Worm (Caenorhabditis elegans): ENCODE data around the gene C55B6.7.

Gene C55B6.7

DNA sequence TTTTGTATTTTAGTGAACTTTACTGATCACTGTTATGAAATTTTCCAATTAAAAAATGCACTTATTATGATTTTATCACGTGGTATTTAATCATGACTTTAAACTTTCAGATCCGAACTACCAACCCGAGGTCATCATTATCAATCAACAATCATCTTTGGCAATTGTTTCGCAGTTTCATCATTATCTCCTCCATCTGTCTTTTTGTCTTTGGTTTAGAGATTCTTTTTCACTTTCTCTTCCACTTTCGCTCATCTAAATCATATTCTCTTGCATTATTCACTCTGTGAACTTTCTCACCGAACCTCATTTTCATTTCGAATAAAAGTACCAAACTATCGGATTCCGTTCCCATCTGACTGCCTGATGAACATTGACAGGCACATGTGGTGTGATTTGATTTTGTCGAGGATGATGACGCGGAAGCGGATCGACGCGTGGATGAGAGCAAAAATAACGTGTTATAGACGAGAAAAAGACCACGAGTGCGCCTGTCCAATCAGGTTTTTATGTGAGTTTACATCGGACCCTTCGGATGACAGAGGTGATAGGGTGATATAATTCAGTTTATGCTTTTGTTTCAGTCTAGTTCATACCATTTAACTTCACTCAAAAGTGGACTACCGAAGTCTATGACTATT, 18.8 kb upstream of the C55B6.7 start:
- TF ChIP-seq pes-1 (GFP tag; IDR thresholded peaks at IDR 0.05) (no peak), scrt-1 (GFP tag; IDR thresholded peaks at IDR 0.05) (no peak), ceh-13 (GFP tag; optimal IDR thresholded peaks at IDR 0.05) (no peak), flt-1 (GFP tag; IDR thresholded peaks at IDR 0.05) (no peak), ceh-36 (tag; optimal IDR thresholded peaks at IDR 0.05) (no peak), ama-1 (optimal IDR thresholded peaks at IDR 0.05) (no peak), ets-7 (tag; optimal IDR thresholded peaks at IDR 0.05) (no peak), F13C5.2 (tag; optimal IDR thresholded peaks at IDR 0.05) (no peak), sea-1 (GFP tag; conservative IDR thresholded peaks at IDR 0.05) (no peak), tra-4 (tag; optimal IDR thresholded peaks at IDR 0.05) (no peak)

- TF ChIP-seq B0310.2 (tag; optimal IDR thresholded peaks at IDR 0.05) (no peak), sea-1 (GFP tag; conservative IDR thresholded peaks at IDR 0.05) (no peak), ets-7 (tag; optimal IDR thresholded peaks at IDR 0.05) (no peak), hmbx-1 (tag; optimal IDR thresholded peaks at IDR 0.05) (no peak)
These were observed 17.4 kb upstream of the C55B6.7 start for ce11 chrX:7209151-7209550.

- TF ChIP-seq tra-4 (tag; optimal IDR thresholded peaks at IDR 0.05): no peak
- TF ChIP-seq ceh-13 (GFP tag; optimal IDR thresholded peaks at IDR 0.05): no peak
- no peak for TF ChIP-seq hnd-1 (tag; optimal IDR thresholded peaks at IDR 0.05)
- no peak for TF ChIP-seq pes-1 (GFP tag; IDR thresholded peaks at IDR 0.05)
- no peak for TF ChIP-seq ama-1 (optimal IDR thresholded peaks at IDR 0.05)
- TF ChIP-seq ceh-36 (tag; optimal IDR thresholded peaks at IDR 0.05): no peak
- TF ChIP-seq tbx-11 (GFP tag; IDR thresholded peaks at IDR 0.05): no peak
- TF ChIP-seq tbx-37 (GFP tag; conservative IDR thresholded peaks at IDR 0.05): no peak
- TF ChIP-seq ets-7 (tag; optimal IDR thresholded peaks at IDR 0.05): no peak
- TF ChIP-seq scrt-1 (GFP tag; IDR thresholded peaks at IDR 0.05): no peak
These were observed 14.6 kb upstream of the C55B6.7 start, which contains the start of gene ZK867.2 for ce11 chrX:7206419-7206818. TSS of gene ZK867.2 (plus strand) at chrX:7206719.

DNA sequence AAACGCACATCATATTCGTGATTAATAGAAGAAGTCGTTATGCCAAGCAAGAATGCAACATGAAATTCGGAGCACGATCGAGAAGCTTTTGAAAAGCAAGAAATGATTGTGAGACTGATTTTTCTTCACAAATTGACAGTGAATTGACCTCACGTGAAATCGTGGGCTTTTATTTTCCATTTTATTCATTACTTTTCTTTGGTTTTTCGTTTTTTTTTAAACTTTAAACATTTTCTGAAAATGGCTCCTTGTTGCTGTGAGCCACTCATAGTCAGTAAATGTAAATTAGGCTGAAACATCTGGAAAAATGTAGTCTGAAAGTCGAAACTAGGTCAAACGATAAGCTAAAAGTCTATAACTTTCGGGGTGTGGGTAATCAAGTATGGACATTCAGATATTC, 13.4 kb upstream of the C55B6.7 start, which contains the start of gene C55B6.5:
C55B6.5 (minus strand) TSS at position 101 of the 400 bp plus-strand sequence.
- TF ChIP-seq B0310.2 (tag; optimal IDR thresholded peaks at IDR 0.05) (no peak), sea-1 (GFP tag; conservative IDR thresholded peaks at IDR 0.05) (no peak), ceh-13 (GFP tag; optimal IDR thresholded peaks at IDR 0.05) (no peak), hmbx-1 (tag; optimal IDR thresholded peaks at IDR 0.05) (no peak), tbx-11 (GFP tag; IDR thresholded peaks at IDR 0.05) (no peak), tra-4 (tag; optimal IDR thresholded peaks at IDR 0.05) (no peak), hnd-1 (tag; optimal IDR thresholded peaks at IDR 0.05) (no peak), tbx-37 (GFP tag; conservative IDR thresholded peaks at IDR 0.05) (no peak), ama-1 (optimal IDR thresholded peaks at IDR 0.05) (no peak), aly-1 (tag; optimal IDR thresholded peaks at IDR 0.05) (no peak), ceh-36 (tag; optimal IDR thresholded peaks at IDR 0.05) (no peak), ets-7 (tag; optimal IDR thresholded peaks at IDR 0.05) (no peak), hmg-4 (GFP tag; optimal IDR thresholded peaks at IDR 0.05) (no peak)

- no peak for TF ChIP-seq ceh-13 (GFP tag; optimal IDR thresholded peaks at IDR 0.05)
- TF ChIP-seq ets-7 (tag; optimal IDR thresholded peaks at IDR 0.05): no peak
- TF ChIP-seq aly-1 (tag; optimal IDR thresholded peaks at IDR 0.05): no peak
- TF ChIP-seq tbx-11 (GFP tag; IDR thresholded peaks at IDR 0.05): no peak
- TF ChIP-seq hmg-4 (GFP tag; optimal IDR thresholded peaks at IDR 0.05): no peak
- TF ChIP-seq flt-1 (GFP tag; IDR thresholded peaks at IDR 0.05): no peak
- TF ChIP-seq scrt-1 (GFP tag; IDR thresholded peaks at IDR 0.05): no peak
- no peak for TF ChIP-seq ama-1 (optimal IDR thresholded peaks at IDR 0.05)
- no peak for TF ChIP-seq tra-4 (tag; optimal IDR thresholded peaks at IDR 0.05)
- no peak for TF ChIP-seq hmbx-1 (tag; optimal IDR thresholded peaks at IDR 0.05)
- no peak for TF ChIP-seq B0310.2 (tag; optimal IDR thresholded peaks at IDR 0.05)
- no peak for TF ChIP-seq hnd-1 (tag; optimal IDR thresholded peaks at IDR 0.05)
- no peak for TF ChIP-seq tbx-37 (GFP tag; conservative IDR thresholded peaks at IDR 0.05)
- no peak for TF ChIP-seq ceh-36 (tag; optimal IDR thresholded peaks at IDR 0.05)
These were observed 12.4 kb upstream of the C55B6.7 start for ce11 chrX:7204175-7204574.

DNA sequence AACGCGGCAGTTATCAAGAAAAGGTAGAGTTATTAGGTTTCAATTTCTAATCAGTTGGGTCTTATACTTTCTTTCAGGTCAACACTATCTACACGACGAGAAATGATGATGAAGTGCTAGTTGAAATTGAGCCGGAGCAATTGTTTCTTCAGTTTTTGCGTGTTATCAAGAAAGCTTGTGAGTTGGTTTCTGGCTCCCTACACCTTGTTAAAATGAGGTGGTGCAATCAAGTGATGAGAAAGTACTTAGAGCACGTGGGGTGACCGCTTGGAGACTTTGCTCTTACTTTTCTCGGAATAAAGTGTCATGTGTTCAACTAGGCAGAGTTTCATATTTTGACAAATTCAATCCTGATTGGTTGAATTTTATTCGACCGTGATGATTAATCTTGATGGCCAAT, 8.7 kb upstream of the C55B6.7 start:
- TF ChIP-seq hmg-4 (GFP tag; optimal IDR thresholded peaks at IDR 0.05) (no peak), tra-4 (tag; optimal IDR thresholded peaks at IDR 0.05) (no peak), tbx-11 (GFP tag; IDR thresholded peaks at IDR 0.05) (no peak), hnd-1 (tag; optimal IDR thresholded peaks at IDR 0.05) (no peak), ets-7 (tag; optimal IDR thresholded peaks at IDR 0.05) (no peak), pes-1 (GFP tag; IDR thresholded peaks at IDR 0.05) (no peak), hmbx-1 (tag; optimal IDR thresholded peaks at IDR 0.05) (no peak), sea-1 (GFP tag; conservative IDR thresholded peaks at IDR 0.05) (no peak), B0310.2 (tag; optimal IDR thresholded peaks at IDR 0.05) (no peak), flt-1 (GFP tag; IDR thresholded peaks at IDR 0.05) (no peak), ceh-13 (GFP tag; optimal IDR thresholded peaks at IDR 0.05) (no peak), scrt-1 (GFP tag; IDR thresholded peaks at IDR 0.05) (no peak), ama-1 (optimal IDR thresholded peaks at IDR 0.05) (no peak), aly-1 (tag; optimal IDR thresholded peaks at IDR 0.05) (no peak)

DNA sequence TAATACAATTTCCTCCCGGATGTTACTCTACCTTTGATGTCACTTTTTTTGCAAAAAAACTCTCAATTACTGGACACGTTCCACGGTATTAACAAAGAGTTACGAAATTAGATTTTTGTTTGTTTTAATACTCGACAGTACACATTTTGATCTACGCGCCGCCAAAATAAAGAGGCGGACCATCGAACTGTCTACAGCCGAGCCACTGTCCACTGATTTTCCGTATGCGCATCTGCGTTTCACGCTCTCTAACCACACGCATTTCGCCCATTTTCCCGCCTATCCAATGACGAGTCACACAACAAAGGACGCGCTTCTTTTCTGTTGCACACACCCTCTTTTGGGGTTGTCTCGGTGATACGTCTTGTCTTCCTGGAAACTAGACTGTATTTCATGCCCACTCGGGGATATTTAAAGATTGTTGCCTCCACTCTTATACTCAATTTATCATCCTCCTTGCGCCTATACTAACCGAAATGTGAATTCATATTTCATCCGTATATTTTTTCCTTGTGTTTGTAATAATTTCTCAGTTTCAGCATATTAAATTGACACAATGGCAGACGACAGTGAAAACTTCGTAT, 8.1 kb upstream of the C55B6.7 start, which contains the start of gene C55B6.1:
C55B6.1 (plus strand) TSS at position 534 of the 584 bp plus-strand sequence.
- TF ChIP-seq hnd-1 (tag; optimal IDR thresholded peaks at IDR 0.05) (no peak), tra-4 (tag; optimal IDR thresholded peaks at IDR 0.05) (no peak), ets-7 (tag; optimal IDR thresholded peaks at IDR 0.05) (no peak), B0310.2 (tag; optimal IDR thresholded peaks at IDR 0.05) (no peak), F13C5.2 (tag; optimal IDR thresholded peaks at IDR 0.05) (no peak), sea-1 (GFP tag; conservative IDR thresholded peaks at IDR 0.05) (no peak), ama-1 (optimal IDR thresholded peaks at IDR 0.05) (no peak), ceh-36 (tag; optimal IDR thresholded peaks at IDR 0.05) (no peak), hmg-4 (GFP tag; optimal IDR thresholded peaks at IDR 0.05) (no peak), tbx-11 (GFP tag; IDR thresholded peaks at IDR 0.05) (no peak), flt-1 (GFP tag; IDR thresholded peaks at IDR 0.05) (no peak), tbx-37 (GFP tag; conservative IDR thresholded peaks at IDR 0.05) (no peak), pes-1 (GFP tag; IDR thresholded peaks at IDR 0.05) (no peak), aly-1 (tag; optimal IDR thresholded peaks at IDR 0.05) (no peak), ceh-13 (GFP tag; optimal IDR thresholded peaks at IDR 0.05) (no peak), scrt-1 (GFP tag; IDR thresholded peaks at IDR 0.05) (no peak), hmbx-1 (tag; optimal IDR thresholded peaks at IDR 0.05) (no peak)
